Worm (Caenorhabditis elegans): ENCODE measurements around the gene C15C7.4.
A peak's percentile ranks its signal among the peaks of the same experiment; 100 is the strongest.

C15C7.4 gene

ce11 chrX:3102817-3103216 is 42.5 kb upstream of the C15C7.4 start (continued):
- TF ChIP-seq nhr-25 (tag; optimal IDR thresholded peaks at IDR 0.05) (no peak), nhr-10 (tag; optimal IDR thresholded peaks at IDR 0.05) (no peak), C34F6.9 (tag; optimal IDR thresholded peaks at IDR 0.05) (peak; percentile 31), fos-1 (tag; optimal IDR thresholded peaks at IDR 0.05) (peak; percentile 15), ceh-16 (tag; optimal IDR thresholded peaks at IDR 0.05) (no peak), F13H6.1 (tag; optimal IDR thresholded peaks at IDR 0.05) (no peak), lin-11 (tag; optimal IDR thresholded peaks at IDR 0.05) (peak; percentile 20), alr-1 (tag; optimal IDR thresholded peaks at IDR 0.05) (no peak), ztf-1 (GFP tag; conservative IDR thresholded peaks at IDR 0.05) (no peak), ztf-11 (tag; optimal IDR thresholded peaks at IDR 0.05) (no peak)

- TF ChIP-seq elt-1 (tag; optimal IDR thresholded peaks at IDR 0.05) (no peak), crh-2 (tag; optimal IDR thresholded peaks at IDR 0.05) (peak; percentile 71), ztf-4 (tag; optimal IDR thresholded peaks at IDR 0.05) (no peak), Y55F3AM.14 (GFP tag; optimal IDR thresholded peaks at IDR 0.05) (no peak), nhr-21 (tag; optimal IDR thresholded peaks at IDR 0.05) (peak; percentile 46), mab-5 (tag; optimal IDR thresholded peaks at IDR 0.05) (no peak), nhr-25 (tag; optimal IDR thresholded peaks at IDR 0.05) (peak; percentile 74), zag-1 (tag; optimal IDR thresholded peaks at IDR 0.05) (no peak), gmeb-1 (tag; optimal IDR thresholded peaks at IDR 0.05) (peak; percentile 61), unc-62 (GFP tag; optimal IDR thresholded peaks at IDR 0.05) (no peak), dmd-4 (tag; optimal IDR thresholded peaks at IDR 0.05) (no peak), ztf-11 (tag; optimal IDR thresholded peaks at IDR 0.05) (no peak), sma-3 (GFP tag; optimal IDR thresholded peaks at IDR 0.05) (peak; percentile 44), egl-27 (tag; optimal IDR thresholded peaks at IDR 0.05) (no peak), fos-1 (tag; optimal IDR thresholded peaks at IDR 0.05) (peak; percentile 54), aly-2 (tag; optimal IDR thresholded peaks at IDR 0.05) (no peak), skn-1 (tag; optimal IDR thresholded peaks at IDR 0.05) (no peak), ztf-1 (GFP tag; conservative IDR thresholded peaks at IDR 0.05) (no peak), sem-4 (tag; optimal IDR thresholded peaks at IDR 0.05) (peak; percentile 75), ceh-82 (tag; optimal IDR thresholded peaks at IDR 0.05) (no peak), nhr-10 (tag; optimal IDR thresholded peaks at IDR 0.05) (no peak), nhr-129 (tag; optimal IDR thresholded peaks at IDR 0.05) (peak; percentile 72), peb-1 (tag; optimal IDR thresholded peaks at IDR 0.05) (no peak), lsy-2 (tag; optimal IDR thresholded peaks at IDR 0.05) (peak in 1 of 2 experiments; percentile 74), snpc-4 (tag; optimal IDR thresholded peaks at IDR 0.05) (no peak), unc-39 (tag; optimal IDR thresholded peaks at IDR 0.05) (no peak), elt-3 (tag; optimal IDR thresholded peaks at IDR 0.05) (no peak), sma-9 (GFP tag; optimal IDR thresholded peaks at IDR 0.05) (no peak), sma-9 (tag; optimal IDR thresholded peaks at IDR 0.05) (no peak), ZK546.5 (tag; optimal IDR thresholded peaks at IDR 0.05) (no peak), lin-11 (tag; optimal IDR thresholded peaks at IDR 0.05) (peak; percentile 15), lin-13 (GFP tag; optimal IDR thresholded peaks at IDR 0.05) (peak; percentile 51), R02D3.7 (tag; optimal IDR thresholded peaks at IDR 0.05) (no peak), nhr-77 (tag; optimal IDR thresholded peaks at IDR 0.05) (no peak), nhr-12 (tag; optimal IDR thresholded peaks at IDR 0.05) (no peak), nhr-11 (tag; optimal IDR thresholded peaks at IDR 0.05) (no peak), F13H6.1 (tag; optimal IDR thresholded peaks at IDR 0.05) (peak; percentile 55), C34F6.9 (tag; optimal IDR thresholded peaks at IDR 0.05) (peak; percentile 91), lin-39 (tag; optimal IDR thresholded peaks at IDR 0.05) (no peak), nhr-23 (tag; optimal IDR thresholded peaks at IDR 0.05) (no peak), ceh-16 (tag; optimal IDR thresholded peaks at IDR 0.05) (no peak), alr-1 (tag; optimal IDR thresholded peaks at IDR 0.05) (no peak), unc-55 (GFP tag; optimal IDR thresholded peaks at IDR 0.05) (peak; percentile 62), blmp-1 (tag; optimal IDR thresholded peaks at IDR 0.05; ENCODE audit: insufficient read depth) (no peak), ama-1 (optimal IDR thresholded peaks at IDR 0.05) (no peak), nhr-6 (tag; optimal IDR thresholded peaks at IDR 0.05) (peak; percentile 1), mdl-1 (tag; optimal IDR thresholded peaks at IDR 0.05) (peak in 1 of 2 experiments; percentile 1), mbf-1 (tag; optimal IDR thresholded peaks at IDR 0.05) (no peak), nhr-237 (tag; optimal IDR thresholded peaks at IDR 0.05) (no peak)
Measured at ce11 chrX:3106137-3106536, 39.2 kb upstream of the C15C7.4 start, which contains the start of gene K10B3.5. Gene K10B3.5 (minus strand): TSS chrX:3106479.

Data from whole organism, L2 larva.